Fruit fly (Drosophila melanogaster) whole organism, embryonic: Measurements from ENCODE around the gene CG5731.

Experiments
- Asciz ChIP-seq: fragments of 200-800 bp; sonication (Bioruptor generic); optimal IDR thresholded peaks from 2 replicates; lab custom pipeline; 2017; ENCODE audit warnings: missing biosample characterization, mild to moderate bottlenecking, missing genetic modification characterization, missing genetic modification reagents
- CG10147 ChIP-seq: fragments of 200-800 bp; sonication (Bioruptor generic); optimal IDR thresholded peaks from 2 replicates; lab custom pipeline; 2019; ENCODE audit warnings: missing biosample characterization, mild to moderate bottlenecking, missing genetic modification characterization, moderate library complexity
- CG10431 ChIP-seq: fragments of 200-800 bp; sonication (Bioruptor generic); optimal IDR thresholded peaks from 3 replicates; lab custom pipeline; 2018; ENCODE audit warnings: missing biosample characterization, mild to moderate bottlenecking, missing genetic modification characterization
- CG10654 ChIP-seq: fragments of 200-800 bp; sonication (Bioruptor generic); optimal IDR thresholded peaks from 2 replicates; lab custom pipeline; 2016; ENCODE audit warnings: missing biosample characterization, missing genetic modification characterization
- CG11723 ChIP-seq: fragments of 200-800 bp; sonication (Bioruptor generic); optimal IDR thresholded peaks from 2 replicates; lab custom pipeline; 2017; ENCODE audit warnings: missing biosample characterization, mild to moderate bottlenecking, missing genetic modification characterization
- CG12104 ChIP-seq: fragments of 200-800 bp; sonication (Bioruptor generic); optimal IDR thresholded peaks from 3 replicates; lab custom pipeline; 2016; ENCODE audit warnings: missing biosample characterization, missing genetic modification characterization
- CG12299 ChIP-seq: fragments of 200-800 bp; sonication (Bioruptor generic); optimal IDR thresholded peaks from 2 replicates; lab custom pipeline; 2018; ENCODE audit warnings: missing biosample characterization, mild to moderate bottlenecking, missing genetic modification characterization
- CG13296 ChIP-seq: fragments of 200-800 bp; sonication (Bioruptor generic); optimal IDR thresholded peaks from 3 replicates; lab custom pipeline; 2018; ENCODE audit warnings: missing biosample characterization, mild to moderate bottlenecking, missing genetic modification characterization
- CG15601 ChIP-seq: fragments of 200-800 bp; sonication (Bioruptor generic); optimal IDR thresholded peaks from 3 replicates; lab custom pipeline; 2019; ENCODE audit warnings: missing biosample characterization, mild to moderate bottlenecking, missing genetic modification characterization, moderate library complexity
- CG17328 ChIP-seq: fragments of 200-800 bp; sonication (Bioruptor generic); IDR thresholded peaks from 2 replicates; pipeline ENCODE4 v1.3.6; 2022; ENCODE audit warnings: missing biosample characterization, missing genetic modification characterization
- CG18764 ChIP-seq: fragments of 200-800 bp; sonication (Bioruptor generic); optimal IDR thresholded peaks from 3 replicates; lab custom pipeline; 2016; ENCODE audit warnings: missing biosample characterization, missing genetic modification characterization
- CG34376 ChIP-seq: fragments of 200-800 bp; sonication (Bioruptor generic); optimal IDR thresholded peaks from 2 replicates; lab custom pipeline; 2018; ENCODE audit warnings: missing biosample characterization, mild to moderate bottlenecking, missing genetic modification characterization
- CG6689 ChIP-seq: fragments of 200-800 bp; sonication (Bioruptor generic); IDR thresholded peaks from 2 replicates; pipeline ENCODE4 v1.3.6; 2022; ENCODE audit warnings: missing biosample characterization, missing genetic modification characterization
- CG7745 ChIP-seq: fragments of 200-800 bp; sonication (Bioruptor generic); optimal IDR thresholded peaks from 2 replicates; lab custom pipeline; 2018; ENCODE audit warnings: missing biosample characterization, mild to moderate bottlenecking, missing genetic modification characterization, moderate library complexity
- CG8924 ChIP-seq: fragments of 200-800 bp; optimal IDR thresholded peaks from 3 replicates; lab custom pipeline; 2019; ENCODE audit warnings: missing biosample characterization, mild to moderate bottlenecking, missing genetic modification characterization, moderate library complexity
- CG9609 ChIP-seq: fragments of 200-800 bp; sonication (Bioruptor generic); optimal IDR thresholded peaks from 3 replicates; lab custom pipeline; 2016; ENCODE audit warnings: missing biosample characterization, missing genetic modification characterization
- CG9932 ChIP-seq: fragments of 200-800 bp; sonication (Bioruptor generic); IDR thresholded peaks from 2 replicates; pipeline ENCODE4 v1.3.6; 2022; ENCODE audit warnings: missing biosample characterization, missing genetic modification characterization
- Dref ChIP-seq: fragments of 200-800 bp; sonication (Bioruptor generic); IDR thresholded peaks from 2 replicates; pipeline ENCODE4 v1.3.6; 2022; ENCODE audit warnings: missing biosample characterization, missing genetic modification characterization
- Ets65A ChIP-seq: fragments of 200-800 bp; sonication (Bioruptor generic); peaks from one replicate; lab custom pipeline; 2016; ENCODE audit warnings: missing biosample characterization, missing genetic modification characterization
- Gsc ChIP-seq: fragments of 200-800 bp; sonication (Bioruptor generic); IDR thresholded peaks from 2 replicates; pipeline ENCODE4 v1.3.6; 2022; ENCODE audit warnings: missing biosample characterization, missing genetic modification characterization
- Hsf ChIP-seq: fragments of 200-800 bp; sonication (Bioruptor generic); optimal IDR thresholded peaks from 3 replicates; lab custom pipeline; 2016; ENCODE audit warnings: missing biosample characterization, missing genetic modification characterization
- Lim3 ChIP-seq: fragments of 200-800 bp; sonication (Bioruptor generic); IDR thresholded peaks from 2 replicates; pipeline ENCODE4 v1.3.6; 2022; ENCODE audit warnings: missing biosample characterization, missing genetic modification characterization
- MBD-R2 ChIP-seq: fragments of 200-800 bp; sonication (Bioruptor generic); IDR thresholded peaks from 2 replicates; pipeline ENCODE4 v1.3.6; 2022; ENCODE audit warnings: missing biosample characterization, missing genetic modification characterization
- Mad ChIP-seq: fragments of 200-800 bp; sonication (Bioruptor generic); optimal IDR thresholded peaks from 2 replicates; lab custom pipeline; 2016; ENCODE audit warnings: missing biosample characterization, missing genetic modification characterization
- Max ChIP-seq: fragments of 200-800 bp; sonication (Bioruptor generic); optimal IDR thresholded peaks from 2 replicates; lab custom pipeline; 2016; ENCODE audit warnings: missing biosample characterization, mild to moderate bottlenecking, missing genetic modification characterization
- Mrtf ChIP-seq: fragments of 200-800 bp; sonication (Bioruptor generic); IDR thresholded peaks from 3 replicates; pipeline ENCODE4 v1.3.6; 2022; ENCODE audit warnings: missing biosample characterization, missing genetic modification characterization
- Ravus ChIP-seq: fragments of 200-800 bp; sonication (Bioruptor generic); IDR thresholded peaks from 2 replicates; pipeline ENCODE4 v1.3.6; 2022; ENCODE audit warnings: missing biosample characterization, missing genetic modification characterization
- Side ChIP-seq: fragments of 200-800 bp; sonication (Bioruptor generic); optimal IDR thresholded peaks from 2 replicates; lab custom pipeline; 2016; ENCODE audit warnings: missing biosample characterization, missing genetic modification characterization
- Trl ChIP-seq, 3 experiments: fragments of >200 bp in 2 of 3; fragments of 200-800 bp in 1 of 3; sonication (Bioruptor generic) in 1 of 3; optimal IDR thresholded peaks; 2 replicates in 1 of 3; 3 replicates in 2 of 3; lab custom pipeline; 2016 to 2017; ENCODE audit warnings: missing biosample characterization in 1 of 3, missing genetic modification characterization in 1 of 3
- crp ChIP-seq, 2 experiments: fragments of 200-800 bp; sonication (Bioruptor generic); optimal IDR thresholded peaks; 2 replicates in 1 of 2; 3 replicates in 1 of 2; lab custom pipeline; 2017; ENCODE audit warnings: missing biosample characterization in 2 of 2, missing genetic modification characterization in 2 of 2, mild to moderate bottlenecking in 1 of 2, moderate library complexity in 1 of 2
- kah ChIP-seq: fragments of 200-800 bp; sonication (Bioruptor generic); optimal IDR thresholded peaks from 2 replicates; lab custom pipeline; 2018; ENCODE audit warnings: missing biosample characterization, mild to moderate bottlenecking, missing genetic modification characterization
- lbe ChIP-seq: fragments of 200-800 bp; sonication (Bioruptor generic); optimal IDR thresholded peaks from 2 replicates; lab custom pipeline; 2016; ENCODE audit warnings: missing biosample characterization, mild to moderate bottlenecking, missing genetic modification characterization
- lola ChIP-seq, 3 experiments: fragments of >200 bp in 2 of 3; fragments of 200-800 bp in 1 of 3; sonication (Bioruptor generic) in 1 of 3; optimal IDR thresholded peaks; 2 replicates each; lab custom pipeline; 2017 to 2019; ENCODE audit warnings: missing biosample characterization in 3 of 3, missing genetic modification characterization in 3 of 3, mild to moderate bottlenecking in 1 of 3, moderate library complexity in 1 of 3
- pfk ChIP-seq: fragments of 200-800 bp; sonication (Bioruptor generic); optimal IDR thresholded peaks from 2 replicates; lab custom pipeline; 2018; ENCODE audit warnings: missing biosample characterization, mild to moderate bottlenecking, missing genetic modification characterization, moderate library complexity
- pros ChIP-seq: fragments of 200-800 bp; sonication (Bioruptor generic); optimal IDR thresholded peaks from 3 replicates; lab custom pipeline; 2019; ENCODE audit warnings: missing biosample characterization, mild to moderate bottlenecking, missing genetic modification characterization, moderate library complexity
- row ChIP-seq: fragments of 200-800 bp; sonication (Bioruptor generic); IDR thresholded peaks from 3 replicates; pipeline ENCODE4 v1.3.6; 2022; ENCODE audit warnings: missing biosample characterization, missing genetic modification characterization
- ssp ChIP-seq: fragments of 200-800 bp; sonication (Bioruptor generic); IDR thresholded peaks from 2 replicates; pipeline ENCODE4 v1.3.6; 2022; ENCODE audit warnings: missing biosample characterization, missing genetic modification characterization
- stwl ChIP-seq: fragments of 200-800 bp; sonication (Bioruptor generic); optimal IDR thresholded peaks from 3 replicates; lab custom pipeline; 2018; ENCODE audit warnings: missing biosample characterization, mild to moderate bottlenecking, missing genetic modification characterization, moderate library complexity
- vvl ChIP-seq: fragments of 200-800 bp; sonication (Bioruptor generic); IDR thresholded peaks from 2 replicates; pipeline ENCODE4 v1.3.6; 2022; ENCODE audit warnings: missing biosample characterization, missing genetic modification characterization
- zf30C ChIP-seq: fragments of 200-800 bp; sonication (Bioruptor generic); optimal IDR thresholded peaks from 3 replicates; lab custom pipeline; 2018; ENCODE audit warnings: missing biosample characterization, mild to moderate bottlenecking, missing genetic modification characterization

The CG5731 gene

DNA sequence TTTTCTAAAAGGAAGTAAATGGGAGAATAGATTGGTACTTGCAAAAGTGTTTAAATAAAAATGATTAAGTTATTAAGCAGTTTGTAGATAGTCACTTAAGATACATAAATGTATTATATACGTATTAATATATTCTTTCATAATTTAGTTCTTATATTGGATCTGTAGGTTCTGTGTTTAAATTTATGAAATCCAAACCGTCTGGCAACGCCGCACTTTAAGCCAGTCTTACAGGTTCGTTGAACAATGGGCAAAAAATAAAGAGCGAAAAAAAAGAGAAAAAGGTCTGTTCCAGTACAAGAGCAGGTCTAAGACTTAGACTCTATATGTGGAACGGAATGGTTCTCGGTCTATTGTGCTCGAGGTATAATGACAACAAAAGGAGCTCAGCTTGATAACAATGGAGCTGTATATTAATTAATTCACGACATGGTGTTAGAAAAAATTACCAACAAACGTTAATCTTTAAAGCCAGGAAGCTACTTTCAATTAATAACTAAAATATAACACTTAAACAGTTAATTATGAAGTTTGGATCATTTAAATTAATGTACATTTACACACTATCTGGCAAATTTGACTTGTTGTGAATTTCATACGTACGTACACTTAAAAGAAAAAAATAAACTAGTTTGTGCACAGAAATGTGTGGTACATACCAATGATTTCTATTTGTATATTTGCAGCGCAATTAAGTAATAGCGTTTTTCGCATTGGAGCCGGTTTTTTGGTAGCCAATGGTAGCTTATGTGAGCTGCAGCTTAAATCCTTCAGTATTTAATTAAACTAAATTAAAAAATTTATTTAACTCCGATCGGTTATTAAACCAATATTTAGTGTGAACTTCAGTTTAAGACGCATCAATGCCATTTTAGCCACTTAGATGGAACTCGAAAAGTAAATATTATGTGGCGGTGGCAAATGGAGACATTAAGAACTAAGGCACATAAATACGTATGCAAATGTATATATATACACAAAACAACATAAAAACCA is at the start of gene CG5731 (continued):
- no peak for TF ChIP-seq CG17328 (GFP tag; lab: Robert Waterston, UW)
- no peak for TF ChIP-seq Asciz (GFP tag; lab: Kevin White, UChicago)
- TF ChIP-seq CG6689 (GFP tag; lab: Robert Waterston, UW), result no peak
- no peak for TF ChIP-seq CG18764
- TF ChIP-seq Max (GFP tag; lab: Kevin White, UChicago), result no peak
- TF ChIP-seq CG11723, result no peak
- no peak for TF ChIP-seq Mrtf (GFP tag; lab: Robert Waterston, UW)
- peak in 1 of 2 experiments; percentile 27 for TF ChIP-seq Trl (optimal IDR thresholded peaks at IDR 0.05; lab: Kevin White, UChicago)
- no peak for TF ChIP-seq Trl (GFP tag; optimal IDR thresholded peaks at IDR 0.05; lab: Kevin White, UChicago)
- TF ChIP-seq Gsc, result no peak
- TF ChIP-seq CG13296, result peak; percentile 28
- TF ChIP-seq pros, result peak; percentile 14
- TF ChIP-seq CG7745 (tag; lab: Kevin White, UChicago), result peak; percentile 17
- TF ChIP-seq CG10431 (GFP tag; lab: Kevin White, UChicago), result no peak
- peak; percentile 39 for TF ChIP-seq vvl (GFP tag; lab: Robert Waterston, UW)
- TF ChIP-seq CG12104, result no peak
- peak; percentile 89 for TF ChIP-seq pfk (GFP tag; lab: Kevin White, UChicago)
- peak; percentile 36 for TF ChIP-seq lbe (GFP tag; lab: Kevin White, UChicago)
- TF ChIP-seq CG9932 (GFP tag; lab: Robert Waterston, UW), result peak; percentile 48; the same call in 1 of the 2 replicates
- TF ChIP-seq zf30C, result peak; percentile 23
- TF ChIP-seq crp (GFP tag; optimal IDR thresholded peaks at IDR 0.05; lab: Kevin White, UChicago), result no peak
- TF ChIP-seq Ets65A (GFP tag; lab: Kevin White, UChicago), result no peak
- no peak for TF ChIP-seq CG10147 (GFP tag; lab: Kevin White, UChicago)
- TF ChIP-seq ssp (GFP tag; lab: Robert Waterston, UW), result no peak
- TF ChIP-seq lola (GFP tag; optimal IDR thresholded peaks at IDR 0.05; lab: Kevin White, UChicago), result no peak
- TF ChIP-seq Dref (GFP tag; lab: Robert Waterston, UW), result no peak
- TF ChIP-seq Lim3 (GFP tag; lab: Robert Waterston, UW), result no peak
- TF ChIP-seq Ravus (GFP tag; lab: Robert Waterston, UW), result no peak
- TF ChIP-seq CG10654, result no peak
- TF ChIP-seq row (GFP tag; lab: Robert Waterston, UW), result peak; percentile 19; the same call in 1 of the 3 replicates
- peak; percentile 2 for TF ChIP-seq CG8924 (tag; lab: Kevin White, UChicago)
- no peak for TF ChIP-seq CG9609
- TF ChIP-seq kah (GFP tag; lab: Kevin White, UChicago), result no peak
- TF ChIP-seq CG12299 (tag; lab: Kevin White, UChicago), result no peak
- no peak for TF ChIP-seq Hsf
- peak; percentile 41 for TF ChIP-seq stwl (tag; lab: Kevin White, UChicago)
- no peak for TF ChIP-seq CG34376
- no peak for TF ChIP-seq Side
- no peak for TF ChIP-seq Mad (GFP tag; lab: Kevin White, UChicago)
- TF ChIP-seq CG15601 (tag; lab: Kevin White, UChicago), result peak; percentile 6
- 0 out of 2 replicates have a peak, but pooled peaks have one; percentile 17 for TF ChIP-seq MBD-R2 (GFP tag; lab: Robert Waterston, UW)
- TF ChIP-seq, all 482 proteins: peak for 24
